Fruit fly (Drosophila melanogaster) whole organism, embryonic: ENCODE results near the gene DppIII.

Source experiments
- Abd-B ChIP-seq: fragments of 200-800 bp; sonication (Bioruptor generic); optimal IDR thresholded peaks from 2 replicates; lab custom pipeline; 2018; ENCODE audit warnings: missing biosample characterization, mild to moderate bottlenecking, missing genetic modification characterization, moderate library complexity
- Awh ChIP-seq: fragments of 200-800 bp; sonication (Bioruptor generic); IDR thresholded peaks from 2 replicates; pipeline ENCODE4, ENCODE4 v1.3.6; 2022; ENCODE audit warnings: missing biosample characterization, missing genetic modification characterization
- C15 ChIP-seq: fragments of 200-800 bp; sonication (Bioruptor generic); IDR thresholded peaks from 3 replicates; pipeline ENCODE4 v1.3.6; 2022; ENCODE audit warnings: missing biosample characterization, missing genetic modification characterization
- CG10543 ChIP-seq: fragments of 200-800 bp; sonication (Bioruptor generic); optimal IDR thresholded peaks from 3 replicates; lab custom pipeline; 2017; ENCODE audit warnings: missing biosample characterization, mild to moderate bottlenecking, missing genetic modification characterization, moderate library complexity
- CG12391 ChIP-seq: fragments of 200-800 bp; sonication (Bioruptor generic); optimal IDR thresholded peaks from 3 replicates; lab custom pipeline; 2018; ENCODE audit warnings: missing biosample characterization, mild to moderate bottlenecking, missing genetic modification characterization, moderate library complexity
- CG17186 ChIP-seq: fragments of 200-800 bp; sonication (Bioruptor generic); optimal IDR thresholded peaks from 3 replicates; lab custom pipeline; 2017; ENCODE audit warnings: missing biosample characterization, missing genetic modification reagents, missing genetic modification characterization
- CG17385 ChIP-seq: fragments of 200-800 bp; sonication (Bioruptor generic); optimal IDR thresholded peaks from 3 replicates; lab custom pipeline; 2018; ENCODE audit warnings: missing biosample characterization, mild to moderate bottlenecking, missing genetic modification characterization
- CG17568 ChIP-seq: fragments of 200-800 bp; sonication (Bioruptor generic); optimal IDR thresholded peaks from 2 replicates; lab custom pipeline; 2018; ENCODE audit warnings: missing biosample characterization, mild to moderate bottlenecking, missing genetic modification characterization, moderate library complexity
- CG30020 ChIP-seq: fragments of 200-800 bp; optimal IDR thresholded peaks from 2 replicates; lab custom pipeline; 2019; ENCODE audit warnings: missing biosample characterization, mild to moderate bottlenecking, missing genetic modification characterization, moderate library complexity
- CG30431 ChIP-seq: fragments of 200-800 bp; sonication (Bioruptor generic); optimal IDR thresholded peaks from 2 replicates; lab custom pipeline; 2017; ENCODE audit warnings: missing biosample characterization, missing genetic modification characterization
- CG4282 ChIP-seq: fragments of 200-800 bp; sonication (Bioruptor generic); optimal IDR thresholded peaks from 2 replicates; lab custom pipeline; 2016; ENCODE audit warnings: missing biosample characterization, missing genetic modification characterization
- CG8478 ChIP-seq: fragments of >200 bp; optimal IDR thresholded peaks from 2 replicates; lab custom pipeline; 2018
- CG9727 ChIP-seq: fragments of 200-800 bp; sonication (Bioruptor generic); optimal IDR thresholded peaks from 3 replicates; lab custom pipeline; 2017; ENCODE audit warnings: missing biosample characterization, mild to moderate bottlenecking, missing genetic modification characterization
- CG9797 ChIP-seq: fragments of 200-800 bp; sonication (Bioruptor generic); optimal IDR thresholded peaks from 3 replicates; lab custom pipeline; 2018; ENCODE audit warnings: missing biosample characterization, mild to moderate bottlenecking, missing genetic modification characterization
- CG9876 ChIP-seq: fragments of 200-800 bp; sonication (Bioruptor generic); optimal IDR thresholded peaks from 2 replicates; lab custom pipeline; 2016; ENCODE audit warnings: missing biosample characterization, missing genetic modification characterization
- CG9932 ChIP-seq: fragments of 200-800 bp; sonication (Bioruptor generic); IDR thresholded peaks from 2 replicates; pipeline ENCODE4 v1.3.6; 2022; ENCODE audit warnings: missing biosample characterization, missing genetic modification characterization
- Dbx ChIP-seq: fragments of 200-800 bp; sonication (Bioruptor generic); IDR thresholded peaks from 3 replicates; pipeline ENCODE4 v1.3.6; 2022; ENCODE audit warnings: missing biosample characterization, missing genetic modification characterization
- Dip2 ChIP-seq: fragments of 200-800 bp; sonication (Bioruptor generic); IDR thresholded peaks from 2 replicates; pipeline ENCODE4 v1.3.6; 2022; ENCODE audit warnings: missing biosample characterization, missing genetic modification characterization
- Fer1 ChIP-seq: fragments of 200-800 bp; sonication (Bioruptor generic); optimal IDR thresholded peaks from 2 replicates; lab custom pipeline; 2017; ENCODE audit warnings: missing biosample characterization, mild to moderate bottlenecking, missing genetic modification characterization
- Gsc ChIP-seq: fragments of 200-800 bp; sonication (Bioruptor generic); IDR thresholded peaks from 2 replicates; pipeline ENCODE4 v1.3.6; 2022; ENCODE audit warnings: missing biosample characterization, missing genetic modification characterization
- HLHmδ ChIP-seq: fragments of 200-800 bp; sonication (Bioruptor generic); optimal IDR thresholded peaks from 2 replicates; lab custom pipeline; 2018; ENCODE audit warnings: missing biosample characterization, mild to moderate bottlenecking, missing genetic modification characterization, moderate library complexity
- Mrtf ChIP-seq: fragments of 200-800 bp; sonication (Bioruptor generic); IDR thresholded peaks from 3 replicates; pipeline ENCODE4 v1.3.6; 2022; ENCODE audit warnings: missing biosample characterization, missing genetic modification characterization
- NFAT ChIP-seq: fragments of 200-800 bp; sonication (Bioruptor generic); IDR thresholded peaks from 2 replicates; pipeline ENCODE4 v1.3.6; 2022; ENCODE audit warnings: missing biosample characterization, missing genetic modification characterization
- Sry-β ChIP-seq: fragments of 200-800 bp; sonication (Bioruptor generic); optimal IDR thresholded peaks from 2 replicates; lab custom pipeline; 2018; ENCODE audit warnings: missing biosample characterization, mild to moderate bottlenecking, missing genetic modification characterization, moderate library complexity
- Ssrp ChIP-seq: fragments of 200-800 bp; sonication (Bioruptor generic); optimal IDR thresholded peaks from 2 replicates; lab custom pipeline; 2018; ENCODE audit warnings: missing biosample characterization, mild to moderate bottlenecking, missing genetic modification characterization, moderate library complexity
- Stat92E ChIP-seq, 3 experiments: fragments of >200 bp in 2 of 3; fragments of 200-800 bp in 1 of 3; sonication (Bioruptor generic) in 1 of 3; optimal IDR thresholded peaks; 2 replicates each; lab custom pipeline; 2017 to 2019; ENCODE audit warnings: missing biosample characterization in 3 of 3, missing genetic modification characterization in 3 of 3, mild to moderate bottlenecking in 1 of 3, moderate library complexity in 1 of 3
- Xbp1 ChIP-seq: fragments of 200-800 bp; sonication (Bioruptor generic); optimal IDR thresholded peaks from 3 replicates; lab custom pipeline; 2016; ENCODE audit warnings: missing biosample characterization, mild to moderate bottlenecking, missing genetic modification characterization
- YL-1 ChIP-seq: fragments of 200-800 bp; sonication (Bioruptor generic); optimal IDR thresholded peaks from 3 replicates; lab custom pipeline; 2017; ENCODE audit warnings: missing biosample characterization, mild to moderate bottlenecking, missing genetic modification characterization
- bowl ChIP-seq: fragments of 200-800 bp; sonication (Bioruptor generic); IDR thresholded peaks from 2 replicates; pipeline ENCODE4 v1.3.6; 2022; ENCODE audit warnings: missing biosample characterization, missing genetic modification characterization
- chn ChIP-seq: fragments of 200-800 bp; sonication (Bioruptor generic); optimal IDR thresholded peaks from 2 replicates; lab custom pipeline; 2016; ENCODE audit warnings: missing biosample characterization, missing genetic modification characterization
- corto ChIP-seq: fragments of 200-800 bp; sonication (Bioruptor generic); optimal IDR thresholded peaks from 2 replicates; lab custom pipeline; 2016; ENCODE audit warnings: missing biosample characterization, mild to moderate bottlenecking, missing genetic modification characterization, moderate library complexity
- dati ChIP-seq: fragments of 200-800 bp; sonication (Bioruptor generic); IDR thresholded peaks from 2 replicates; pipeline ENCODE4 v1.3.6; 2022; ENCODE audit warnings: missing biosample characterization, missing genetic modification characterization
- dysf ChIP-seq: fragments of 200-800 bp; sonication (Bioruptor generic); IDR thresholded peaks from 3 replicates; pipeline ENCODE4 v1.3.6; 2022; ENCODE audit warnings: missing biosample characterization, missing genetic modification characterization
- gfzf ChIP-seq: fragments of 200-800 bp; sonication (Bioruptor generic); optimal IDR thresholded peaks from 2 replicates; lab custom pipeline; 2016; ENCODE audit warnings: missing biosample characterization, mild to moderate bottlenecking, missing genetic modification characterization, moderate library complexity
- gro ChIP-seq: fragments of 200-800 bp; sonication (Bioruptor generic); optimal IDR thresholded peaks from 2 replicates; lab custom pipeline; 2016; ENCODE audit warnings: missing biosample characterization, missing genetic modification characterization
- ham ChIP-seq: fragments of 200-800 bp; sonication (Bioruptor generic); IDR thresholded peaks from 2 replicates; pipeline ENCODE4 v1.3.6; 2022; ENCODE audit warnings: missing biosample characterization, missing genetic modification characterization
- inv ChIP-seq: fragments of 200-800 bp; sonication (Bioruptor generic); IDR thresholded peaks from 2 replicates; pipeline ENCODE4 v1.3.6; 2022; ENCODE audit warnings: missing biosample characterization, missing genetic modification characterization; ENCODE audit not compliant: partially characterized antibody
- jigr1 ChIP-seq: fragments of 200-800 bp; sonication (Bioruptor generic); IDR thresholded peaks from 3 replicates; pipeline ENCODE4 v1.3.6; 2022; ENCODE audit warnings: missing biosample characterization, missing genetic modification characterization
- kah ChIP-seq: fragments of 200-800 bp; sonication (Bioruptor generic); optimal IDR thresholded peaks from 2 replicates; lab custom pipeline; 2018; ENCODE audit warnings: missing biosample characterization, mild to moderate bottlenecking, missing genetic modification characterization
- lbe ChIP-seq: fragments of 200-800 bp; sonication (Bioruptor generic); optimal IDR thresholded peaks from 2 replicates; lab custom pipeline; 2016; ENCODE audit warnings: missing biosample characterization, mild to moderate bottlenecking, missing genetic modification characterization
- lmd ChIP-seq: fragments of 200-800 bp; sonication (Bioruptor generic); IDR thresholded peaks from 2 replicates; pipeline ENCODE4 v1.3.6; 2022; ENCODE audit warnings: missing biosample characterization, missing genetic modification characterization
- nmo ChIP-seq: fragments of 200-800 bp; sonication (Bioruptor generic); optimal IDR thresholded peaks from 2 replicates; lab custom pipeline; 2018; ENCODE audit warnings: missing biosample characterization, mild to moderate bottlenecking, missing genetic modification characterization, moderate library complexity
- peb ChIP-seq: fragments of 200-800 bp; sonication (Bioruptor generic); IDR thresholded peaks from 2 replicates; pipeline ENCODE4 v1.3.6; 2022; ENCODE audit warnings: missing biosample characterization, missing genetic modification characterization
- rib ChIP-seq: fragments of 200-800 bp; sonication (Bioruptor generic); IDR thresholded peaks from 2 replicates; pipeline ENCODE4 v1.3.6; 2022; ENCODE audit warnings: missing biosample characterization, missing genetic modification characterization
- sens-2 ChIP-seq: fragments of 200-800 bp; sonication (Bioruptor generic); IDR thresholded peaks from 2 replicates; pipeline ENCODE4 v1.3.6; 2022; ENCODE audit warnings: missing biosample characterization, missing genetic modification characterization
- sim ChIP-seq: fragments of 200-800 bp; sonication (Bioruptor generic); IDR thresholded peaks from 2 replicates; pipeline ENCODE4 v1.3.6; 2022; ENCODE audit warnings: missing biosample characterization, missing genetic modification characterization
- tgo ChIP-seq: fragments of 200-800 bp; sonication (Bioruptor generic); IDR thresholded peaks from 3 replicates; pipeline ENCODE4 v1.3.6; 2022; ENCODE audit warnings: missing biosample characterization, missing genetic modification characterization
- tx ChIP-seq: fragments of 200-800 bp; sonication (Bioruptor generic); optimal IDR thresholded peaks from 2 replicates; lab custom pipeline; 2016; ENCODE audit warnings: missing biosample characterization, missing genetic modification characterization
- z ChIP-seq: fragments of 200-800 bp; sonication (Bioruptor generic); IDR thresholded peaks from 3 replicates; pipeline ENCODE4 v1.3.6; 2022; ENCODE audit warnings: missing biosample characterization, missing genetic modification characterization
- zen ChIP-seq: fragments of 200-800 bp; sonication (Bioruptor generic); optimal IDR thresholded peaks from 3 replicates; lab custom pipeline; 2018; ENCODE audit warnings: missing biosample characterization, mild to moderate bottlenecking, missing genetic modification characterization, moderate library complexity

Gene DppIII

DNA sequence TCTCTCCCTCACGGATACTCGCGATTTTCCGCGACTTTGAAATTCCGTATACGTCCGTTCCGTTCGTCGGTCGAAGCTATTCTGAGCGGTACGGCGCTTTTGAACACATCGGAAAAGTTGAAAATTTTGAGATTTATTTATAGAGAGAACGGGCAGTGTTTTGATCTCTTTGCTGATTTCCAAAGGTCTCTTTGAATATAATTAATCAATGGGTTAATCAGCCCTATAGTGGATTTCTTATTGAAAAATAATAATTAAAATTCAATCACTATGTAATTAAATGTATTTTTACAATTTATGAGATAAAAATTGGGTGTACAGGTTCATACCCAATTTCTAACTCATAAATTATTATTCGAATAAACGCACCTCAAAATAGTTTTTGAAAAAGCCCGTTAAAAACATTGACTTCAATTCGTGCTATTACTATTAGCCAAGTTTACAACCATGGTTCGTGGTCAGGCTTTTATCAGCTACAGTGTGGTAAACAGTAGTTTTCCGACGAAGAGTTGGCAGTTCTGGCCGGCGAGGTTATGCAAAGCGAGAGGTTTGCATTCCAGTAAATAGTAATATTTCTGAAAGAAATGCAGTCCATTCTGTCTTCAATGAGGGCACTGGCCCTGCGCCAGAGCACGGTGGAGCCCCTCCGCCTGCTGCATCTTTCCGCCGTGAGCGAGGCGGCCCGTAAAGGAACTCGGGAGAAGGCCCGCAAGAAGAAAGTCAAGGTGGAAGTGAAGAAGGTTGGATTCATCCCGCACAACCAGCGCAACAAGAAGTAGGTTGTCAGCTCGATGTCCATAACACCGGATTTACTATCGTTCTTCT, 43.1 kb upstream of the DppIII start, which contains the start of the genes CG9626 and mRpL1 (continued):
- TF ChIP-seq CG17385 (GFP tag; lab: Kevin White, UChicago) (no peak), jigr1 (GFP tag; lab: Robert Waterston, UW) (no peak), Xbp1 (GFP tag; lab: Kevin White, UChicago) (peak; percentile 20), sim (GFP tag; lab: Robert Waterston, UW) (no peak), CG9797 (GFP tag; lab: Kevin White, UChicago) (peak; percentile 47), CG8478 (lab: Kevin White, UChicago) (no peak), ham (GFP tag; lab: Robert Waterston, UW) (no peak), tgo (GFP tag; lab: Robert Waterston, UW) (no peak), CG12391 (peak; percentile 34), CG9876 (no peak), sens-2 (GFP tag; lab: Robert Waterston, UW) (no peak), kah (GFP tag; lab: Kevin White, UChicago) (no peak), gfzf (GFP tag; lab: Kevin White, UChicago) (peak; percentile 63), C15 (GFP tag; lab: Robert Waterston, UW) (no peak), CG10543 (GFP tag; lab: Kevin White, UChicago) (no peak), inv (no peak), CG17186 (GFP tag; lab: Kevin White, UChicago) (peak; percentile 64), NFAT (peak; percentile 46; the same call in 1 of the 2 replicates), Gsc (GFP tag; lab: Robert Waterston, UW) (no peak), dysf (GFP tag; lab: Robert Waterston, UW) (no peak), Stat92E (GFP tag; optimal IDR thresholded peaks at IDR 0.05; lab: Kevin White, UChicago) (no peak), Sry-β (GFP tag; lab: Kevin White, UChicago) (no peak), peb (GFP tag; lab: Robert Waterston, UW) (no peak), YL-1 (GFP tag; lab: Kevin White, UChicago) (peak; percentile 79), zen (peak; percentile 63), CG17568 (GFP tag; lab: Kevin White, UChicago) (no peak), Fer1 (GFP tag; lab: Kevin White, UChicago) (no peak), bowl (GFP tag; lab: Robert Waterston, UW) (no peak), chn (no peak), rib (GFP tag; lab: Robert Waterston, UW) (no peak), CG9727 (no peak), tx (GFP tag; lab: Kevin White, UChicago) (no peak), corto (no peak), nmo (peak; percentile 57), Mrtf (GFP tag; lab: Robert Waterston, UW) (no peak), Awh (no peak), Abd-B (GFP tag; lab: Kevin White, UChicago) (peak; percentile 78), CG4282 (GFP tag; lab: Kevin White, UChicago) (no peak), lmd (GFP tag; lab: Robert Waterston, UW) (0 out of 2 replicates have a peak, but pooled peaks have one; percentile 12), Ssrp (no peak), lbe (GFP tag; lab: Kevin White, UChicago) (no peak), z (GFP tag; lab: Robert Waterston, UW) (no peak), CG30020 (tag; lab: Kevin White, UChicago) (peak; percentile 29), gro (GFP tag; lab: Kevin White, UChicago) (no peak), dati (GFP tag; lab: Robert Waterston, UW) (no peak), CG9932 (GFP tag; lab: Robert Waterston, UW) (peak; percentile 28; the same call in 1 of the 2 replicates), CG30431 (no peak), Dbx (GFP tag; lab: Robert Waterston, UW) (no peak), Dip2 (GFP tag; lab: Robert Waterston, UW) (no peak), HLHmδ (GFP tag; lab: Kevin White, UChicago) (no peak)
